Worm (Caenorhabditis elegans) whole organism, L4 larva: Measurements from ENCODE around the gene ZK897.10.

ENCODE experiments used
- F10B5.3 ChIP-seq: sonication (generic microtip); optimal IDR thresholded peaks from 2 replicates; lab custom pipeline; 2016; ENCODE audit warnings: mild to moderate bottlenecking, missing genetic modification characterization, missing compliant biosample characterization
- F49E8.2 ChIP-seq: sonication (generic microtip); optimal IDR thresholded peaks from 2 replicates; lab custom pipeline; 2016; ENCODE audit warnings: missing compliant biosample characterization, mild to moderate bottlenecking, missing genetic modification characterization, borderline replicate concordance
- T20F7.1 ChIP-seq: fragments of 200-800 bp; sonication (Bioruptor generic); optimal IDR thresholded peaks from 2 replicates; lab custom pipeline; 2018; ENCODE audit warnings: mild to moderate bottlenecking, missing genetic modification characterization, missing compliant biosample characterization
- Y105C5A.15 ChIP-seq: fragments of 200-800 bp; sonication (Bioruptor generic); IDR thresholded peaks from 2 replicates; pipeline ENCODE4 v1.3.6; 2022; ENCODE audit warnings: missing genetic modification characterization, missing compliant biosample characterization
- Y5F2A.4 ChIP-seq: fragments of 200-800 bp; sonication (Bioruptor generic); optimal IDR thresholded peaks from 2 replicates; lab custom pipeline; 2018; ENCODE audit warnings: mild to moderate bottlenecking, missing genetic modification characterization, missing compliant biosample characterization
- Y75B8A.6 ChIP-seq: fragments of 200-800 bp; sonication (Bioruptor generic); IDR thresholded peaks from 2 replicates; pipeline ENCODE4 v1.3.6; 2022; ENCODE audit warnings: missing genetic modification reagents, missing genetic modification characterization, missing compliant biosample characterization
- arid-1 ChIP-seq: fragments of 200-800 bp; sonication (Bioruptor generic); conservative IDR thresholded peaks from 2 replicates; pipeline ENCODE4 v1.3.6; 2022; ENCODE audit warnings: missing genetic modification reagents, missing genetic modification characterization, missing compliant biosample characterization
- attf-4 ChIP-seq: sonication (generic microtip); optimal IDR thresholded peaks from 3 replicates; lab custom pipeline; 2017; ENCODE audit warnings: missing biosample characterization, missing genetic modification characterization
- ceh-20 ChIP-seq: fragments of 200-800 bp; sonication (Bioruptor generic); IDR thresholded peaks from 2 replicates; pipeline ENCODE4 v1.3.6; 2022; ENCODE audit warnings: missing genetic modification reagents, missing genetic modification characterization, missing compliant biosample characterization
- ceh-82 ChIP-seq: sonication (generic microtip); optimal IDR thresholded peaks from 2 replicates; lab custom pipeline; 2017; ENCODE audit warnings: missing biosample characterization, missing genetic modification characterization
- ces-1 ChIP-seq: fragments of 150-350 bp; sonication (generic microtip); optimal IDR thresholded peaks from 4 replicates; lab custom pipeline; 2014; ENCODE audit warnings: missing biosample characterization, missing genetic modification reagents, missing genetic modification characterization
- cey-2 ChIP-seq: sonication (generic microtip); optimal IDR thresholded peaks from 3 replicates; lab custom pipeline; 2017; ENCODE audit warnings: missing genetic modification characterization, mild to moderate bottlenecking, missing compliant biosample characterization, antibody characterized with exemption, borderline replicate concordance; ENCODE audit not compliant: insufficient read depth
- daf-16 ChIP-seq, 3 experiments: sonication (generic microtip); optimal IDR thresholded peaks; 2 replicates each; lab custom pipeline; 2016 to 2017; ENCODE audit warnings: missing genetic modification characterization in 3 of 3, missing genetic modification reagents in 3 of 3, mild to moderate bottlenecking in 2 of 3, missing compliant biosample characterization in 2 of 3, missing biosample characterization in 1 of 3, moderate library complexity in 1 of 3
- daf-19 ChIP-seq: fragments of 200-800 bp; sonication (Bioruptor generic); conservative IDR thresholded peaks from 2 replicates; pipeline ENCODE4 v1.3.6; 2022; ENCODE audit warnings: missing genetic modification characterization, missing compliant biosample characterization
- dmd-6 ChIP-seq: fragments of 200-800 bp; sonication (Bioruptor generic); IDR thresholded peaks from 2 replicates; pipeline ENCODE4 v1.3.6; 2022; ENCODE audit warnings: missing genetic modification reagents, missing genetic modification characterization, missing compliant biosample characterization
- duxl-1 ChIP-seq: sonication (generic microtip); optimal IDR thresholded peaks from 2 replicates; lab custom pipeline; 2016; ENCODE audit warnings: mild to moderate bottlenecking, missing genetic modification characterization, moderate library complexity, missing compliant biosample characterization; ENCODE audit not compliant: poor library complexity
- dve-1 ChIP-seq: sonication (generic microtip); optimal IDR thresholded peaks from 2 replicates; lab custom pipeline; 2017; ENCODE audit warnings: antibody characterized with exemption, mild to moderate bottlenecking, missing genetic modification characterization, missing compliant biosample characterization; ENCODE audit not compliant: insufficient read depth
- hlh-11 ChIP-seq: fragments of 200-800 bp; sonication (Bioruptor generic); optimal IDR thresholded peaks from 2 replicates; lab custom pipeline; 2018; ENCODE audit warnings: mild to moderate bottlenecking, missing genetic modification characterization, missing compliant biosample characterization
- hlh-30 ChIP-seq: sonication (generic microtip); optimal IDR thresholded peaks from 2 replicates; lab custom pipeline; 2017; ENCODE audit warnings: antibody characterized with exemption, mild to moderate bottlenecking, missing genetic modification characterization, missing compliant biosample characterization; ENCODE audit not compliant: insufficient read depth
- lin-13 ChIP-seq: fragments of 150-350 bp; optimal IDR thresholded peaks from 2 replicates; lab custom pipeline; 2014; ENCODE audit warnings: missing biosample characterization, missing genetic modification reagents, missing genetic modification characterization
- lsy-2 ChIP-seq, 2 experiments: fragments of 150-350 bp in 1 of 2; sonication (generic microtip) in 1 of 2; optimal IDR thresholded peaks; 2 replicates each; lab custom pipeline; 2014 to 2017; ENCODE audit warnings: missing biosample characterization in 2 of 2, missing genetic modification characterization in 2 of 2
- madf-9 ChIP-seq: fragments of 200-800 bp; sonication (Bioruptor generic); conservative IDR thresholded peaks from 2 replicates; pipeline ENCODE4 v1.3.6; 2022; ENCODE audit warnings: missing genetic modification reagents, missing genetic modification characterization, missing compliant biosample characterization
- mdl-1 ChIP-seq, 2 experiments: fragments of 150-350 bp in 1 of 2; sonication (generic microtip) in 1 of 2; optimal IDR thresholded peaks; 2 replicates each; lab custom pipeline; 2014 to 2017; ENCODE audit warnings: missing biosample characterization in 2 of 2, missing genetic modification characterization in 2 of 2
- mdt-29 ChIP-seq: fragments of 200-800 bp; sonication (Bioruptor generic); IDR thresholded peaks from 2 replicates; pipeline ENCODE4 v1.3.6; 2022; ENCODE audit warnings: missing genetic modification reagents, missing genetic modification characterization, missing compliant biosample characterization
- mep-1 ChIP-seq: fragments of 150-350 bp; sonication (generic microtip); optimal IDR thresholded peaks from 3 replicates; lab custom pipeline; 2014; ENCODE audit warnings: missing biosample characterization, missing genetic modification characterization
- mxl-2 ChIP-seq: fragments of 200-800 bp; sonication (Bioruptor generic); conservative IDR thresholded peaks from 2 replicates; pipeline ENCODE4 v1.3.6; 2022; ENCODE audit warnings: missing genetic modification reagents, missing genetic modification characterization, missing compliant biosample characterization
- mxl-3 ChIP-seq: fragments of 200-800 bp; sonication (Bioruptor generic); optimal IDR thresholded peaks from 2 replicates; lab custom pipeline; 2018; ENCODE audit warnings: mild to moderate bottlenecking, missing genetic modification characterization, missing compliant biosample characterization
- nhr-10 ChIP-seq: fragments of 150-350 bp; optimal IDR thresholded peaks from 2 replicates; lab custom pipeline; 2014; ENCODE audit warnings: missing biosample characterization, missing genetic modification characterization
- nhr-102 ChIP-seq: sonication (generic microtip); optimal IDR thresholded peaks from 2 replicates; lab custom pipeline; 2016; ENCODE audit warnings: mild to moderate bottlenecking, missing genetic modification characterization, moderate library complexity, missing compliant biosample characterization
- nhr-25 ChIP-seq: sonication (generic microtip); optimal IDR thresholded peaks from 2 replicates; lab custom pipeline; 2017; ENCODE audit warnings: missing genetic modification characterization, mild to moderate bottlenecking, missing compliant biosample characterization, antibody characterized with exemption, moderate library complexity, borderline replicate concordance; ENCODE audit not compliant: insufficient read depth
- nhr-28 ChIP-seq: fragments of 150-350 bp; optimal IDR thresholded peaks from 2 replicates; lab custom pipeline; 2014; ENCODE audit warnings: missing biosample characterization, missing genetic modification characterization
- nhr-41 ChIP-seq: fragments of 200-800 bp; sonication (Bioruptor generic); IDR thresholded peaks from 2 replicates; pipeline ENCODE4 v1.3.6; 2022; ENCODE audit warnings: missing genetic modification reagents, missing genetic modification characterization, missing compliant biosample characterization
- nhr-42 ChIP-seq: fragments of 200-800 bp; sonication (Bioruptor generic); IDR thresholded peaks from 2 replicates; pipeline ENCODE4 v1.3.6; 2022; ENCODE audit warnings: missing genetic modification characterization, missing compliant biosample characterization
- nhr-48 ChIP-seq: sonication (generic microtip); optimal IDR thresholded peaks from 2 replicates; lab custom pipeline; 2016; ENCODE audit warnings: mild to moderate bottlenecking, missing genetic modification characterization, missing compliant biosample characterization
- nhr-77 ChIP-seq: fragments of 150-350 bp; optimal IDR thresholded peaks from 2 replicates; lab custom pipeline; 2014; ENCODE audit warnings: missing biosample characterization, missing genetic modification characterization
- pha-4 ChIP-seq, 2 experiments: fragments of 150-350 bp in 1 of 2; fragments of 200-800 bp in 1 of 2; sonication (Bioruptor generic) in 1 of 2; IDR thresholded peaks in 1 of 2; optimal IDR thresholded peaks in 1 of 2; 2 replicates each; pipeline versions ENCODE4 v1.3.6 to Lab custom; 2014 to 2022; ENCODE audit warnings: missing genetic modification characterization in 2 of 2, missing genetic modification reagents in 2 of 2, missing biosample characterization in 1 of 2, missing compliant biosample characterization in 1 of 2
- pqm-1 ChIP-seq: sonication (generic microtip); optimal IDR thresholded peaks from 2 replicates; lab custom pipeline; 2017; ENCODE audit warnings: missing biosample characterization, missing genetic modification characterization
- saeg-2 ChIP-seq: fragments of 200-800 bp; sonication (Bioruptor generic); IDR thresholded peaks from 2 replicates; pipeline ENCODE4 v1.3.6; 2022; ENCODE audit warnings: missing genetic modification reagents, missing genetic modification characterization, missing compliant biosample characterization
- tra-1 ChIP-seq: fragments of 200-800 bp; sonication (Bioruptor generic); IDR thresholded peaks from 2 replicates; pipeline ENCODE4 v1.3.6; 2022; ENCODE audit warnings: missing genetic modification reagents, missing genetic modification characterization, missing compliant biosample characterization

ZK897.10 gene

DNA sequence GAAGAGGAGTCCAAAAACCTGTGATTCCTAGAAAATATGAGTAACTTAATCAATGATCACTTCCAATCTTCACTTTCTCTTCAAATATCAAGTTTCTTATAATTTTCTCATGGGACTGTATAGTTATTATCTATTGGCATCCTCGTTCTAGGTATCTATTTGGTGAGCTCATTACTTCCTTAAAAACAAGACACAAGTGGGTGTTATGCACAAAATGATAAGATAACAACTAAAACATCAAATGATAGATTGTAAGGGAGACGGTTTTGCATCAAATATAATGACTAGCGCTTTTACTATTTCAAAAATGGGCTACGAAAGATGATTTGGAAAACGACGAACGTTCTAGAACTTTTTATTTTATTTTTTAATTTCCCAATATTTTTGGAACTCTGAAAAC lies at the start of gene ZK897.10:
TSS of gene ZK897.10 (plus strand) at position 285 of the 400 bp plus-strand sequence.
- TF ChIP-seq nhr-48 (tag; lab: Kevin White, UChicago) (no peak), lin-13 (GFP tag; lab: Kevin White, UChicago) (no peak), saeg-2 (GFP tag; lab: Robert Waterston, UW) (no peak), pha-4 (GFP tag; IDR thresholded peaks at IDR 0.05; lab: Robert Waterston, UW) (no peak), pha-4 (tag; optimal IDR thresholded peaks at IDR 0.05; lab: Kevin White, UChicago) (no peak), pqm-1 (tag; lab: Kevin White, UChicago) (peak; percentile 57), duxl-1 (tag; lab: Kevin White, UChicago) (no peak), F10B5.3 (tag; lab: Kevin White, UChicago) (no peak), attf-4 (no peak)

DNA sequence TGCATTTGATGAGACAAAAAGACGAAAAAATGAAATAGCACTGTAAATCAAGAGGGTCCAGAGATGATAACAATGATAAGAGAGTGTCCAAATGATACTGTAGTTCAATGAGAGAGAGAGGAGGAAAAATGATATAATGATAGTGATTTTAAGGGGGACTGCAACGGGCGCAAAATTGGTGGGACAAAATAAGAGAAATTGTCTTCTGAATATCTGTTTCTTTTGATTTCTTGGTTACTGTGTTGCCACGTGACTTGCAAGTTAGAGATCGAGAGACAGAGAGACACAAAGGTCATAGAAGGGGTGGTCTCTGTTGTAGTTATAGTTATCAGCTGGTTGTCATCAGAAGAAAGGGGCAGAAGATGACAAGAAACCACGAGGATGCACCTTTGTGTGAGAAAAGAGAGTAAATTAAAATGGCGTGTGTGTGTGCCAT lies 49.2 kb upstream of the ZK897.10 start:
- TF ChIP-seq nhr-28 (peak; percentile 93), ceh-82 (tag; lab: Kevin White, UChicago) (no peak), pqm-1 (tag; lab: Kevin White, UChicago) (peak; percentile 44), T20F7.1 (GFP tag; lab: Kevin White, UChicago) (peak; percentile 56), mep-1 (tag; lab: Kevin White, UChicago) (peak; percentile 64), daf-19 (GFP tag; lab: Robert Waterston, UW) (no peak), mdl-1 (tag; optimal IDR thresholded peaks at IDR 0.05; lab: Kevin White, UChicago) (peak; percentile 15 to 86), mdt-29 (GFP tag; lab: Robert Waterston, UW) (peak; percentile 47; the same call in 1 of the 2 replicates), dmd-6 (GFP tag; lab: Robert Waterston, UW) (peak; percentile 67), arid-1 (GFP tag; lab: Robert Waterston, UW) (no peak), nhr-25 (tag; lab: Kevin White, UChicago) (peak; percentile 48), ces-1 (GFP tag; lab: Kevin White, UChicago) (no peak), F49E8.2 (no peak), ceh-20 (GFP tag; lab: Robert Waterston, UW) (0 out of 2 replicates have a peak, but pooled peaks have one; percentile 36), daf-16 (GFP tag; optimal IDR thresholded peaks at IDR 0.05; lab: Kevin White, UChicago) (no peak), daf-16 (tag; optimal IDR thresholded peaks at IDR 0.05; lab: Kevin White, UChicago) (peak; percentile 76), madf-9 (GFP tag; lab: Robert Waterston, UW) (no peak), Y5F2A.4 (no peak), mxl-2 (GFP tag; lab: Robert Waterston, UW) (no peak), nhr-41 (0 out of 2 replicates have a peak, but pooled peaks have one; percentile 29), nhr-77 (peak; percentile 40), nhr-48 (tag; lab: Kevin White, UChicago) (peak; percentile 45), Y75B8A.6 (no peak), Y105C5A.15 (GFP tag; lab: Robert Waterston, UW) (no peak), hlh-30 (tag; lab: Kevin White, UChicago) (peak; percentile 88), hlh-11 (tag; lab: Kevin White, UChicago) (peak; percentile 87), nhr-102 (tag; lab: Kevin White, UChicago) (peak; percentile 19), cey-2 (tag; lab: Kevin White, UChicago) (peak; percentile 69), dve-1 (peak; percentile 71), tra-1 (GFP tag; lab: Robert Waterston, UW) (peak; percentile 84), mxl-3 (peak; percentile 78), nhr-42 (GFP tag; lab: Robert Waterston, UW) (0 out of 2 replicates have a peak, but pooled peaks have one; percentile 23), nhr-10 (tag; lab: Kevin White, UChicago) (peak; percentile 66), lsy-2 (tag; optimal IDR thresholded peaks at IDR 0.05; lab: Kevin White, UChicago) (peak in 1 of 2 experiments; percentile 65)
